Worm (Caenorhabditis elegans) whole organism, L4 larva: ENCODE results near the gene M70.2.
"Not testable (repeated sequence)": the region's sequence is repeated elsewhere in the genome, so short reads cannot be mapped to it uniquely, and the experiment has no call there.

ENCODE experiments used
- F44E2.7 ChIP-seq: fragments of 200-800 bp; sonication (Bioruptor generic); IDR thresholded peaks from 2 replicates; pipeline ENCODE4 v2.1.2; 2022; ENCODE audit warnings: missing genetic modification characterization, missing compliant biosample characterization
- Y48G9A.11 ChIP-seq: fragments of 200-800 bp; sonication (Bioruptor generic); IDR thresholded peaks from 2 replicates; pipeline ENCODE4 v1.3.6; 2022; ENCODE audit warnings: missing genetic modification reagents, missing genetic modification characterization, missing compliant biosample characterization
- aha-1 ChIP-seq: fragments of 150-350 bp; peaks from one replicate; lab custom pipeline; 2014; ENCODE audit warnings: missing biosample characterization, missing genetic modification characterization
- aly-2 ChIP-seq: sonication (generic microtip); optimal IDR thresholded peaks from 2 replicates; lab custom pipeline; 2018; ENCODE audit warnings: missing biosample characterization, missing genetic modification characterization
- ceh-82 ChIP-seq: sonication (generic microtip); optimal IDR thresholded peaks from 2 replicates; lab custom pipeline; 2017; ENCODE audit warnings: missing biosample characterization, missing genetic modification characterization
- ctbp-1 ChIP-seq: fragments of 200-800 bp; sonication (Bioruptor generic); IDR thresholded peaks from 2 replicates; pipeline ENCODE4 v1.3.6; 2022; ENCODE audit warnings: missing genetic modification reagents, missing genetic modification characterization, missing compliant biosample characterization
- daf-16 ChIP-seq, 3 experiments: sonication (generic microtip); optimal IDR thresholded peaks; 2 replicates each; lab custom pipeline; 2016 to 2017; ENCODE audit warnings: missing genetic modification characterization in 3 of 3, missing genetic modification reagents in 3 of 3, mild to moderate bottlenecking in 2 of 3, missing compliant biosample characterization in 2 of 3, missing biosample characterization in 1 of 3, moderate library complexity in 1 of 3
- dpl-1 ChIP-seq: fragments of 150-350 bp; optimal IDR thresholded peaks from 2 replicates; lab custom pipeline; 2014; ENCODE audit warnings: missing biosample characterization, missing genetic modification reagents, missing genetic modification characterization
- duxl-1 ChIP-seq: sonication (generic microtip); optimal IDR thresholded peaks from 2 replicates; lab custom pipeline; 2016; ENCODE audit warnings: mild to moderate bottlenecking, missing genetic modification characterization, moderate library complexity, missing compliant biosample characterization; ENCODE audit not compliant: poor library complexity
- egl-43 ChIP-seq: fragments of 200-800 bp; sonication (Bioruptor generic); IDR thresholded peaks from 2 replicates; pipeline ENCODE4 v1.3.6; 2022; ENCODE audit warnings: missing genetic modification reagents, missing genetic modification characterization, missing compliant biosample characterization
- hif-1 ChIP-seq, 2 experiments: sonication (generic microtip); optimal IDR thresholded peaks; 2 replicates each; lab custom pipeline; 2016 to 2017; ENCODE audit warnings: missing compliant biosample characterization in 2 of 2, missing genetic modification characterization in 2 of 2, missing genetic modification reagents in 2 of 2, missing genotype in 2 of 2, mild to moderate bottlenecking in 1 of 2
- hlh-11 ChIP-seq: fragments of 200-800 bp; sonication (Bioruptor generic); optimal IDR thresholded peaks from 2 replicates; lab custom pipeline; 2018; ENCODE audit warnings: mild to moderate bottlenecking, missing genetic modification characterization, missing compliant biosample characterization
- hlh-30 ChIP-seq: sonication (generic microtip); optimal IDR thresholded peaks from 2 replicates; lab custom pipeline; 2017; ENCODE audit warnings: antibody characterized with exemption, mild to moderate bottlenecking, missing genetic modification characterization, missing compliant biosample characterization; ENCODE audit not compliant: insufficient read depth
- lin-38 ChIP-seq: fragments of 200-800 bp; sonication (Bioruptor generic); IDR thresholded peaks from 2 replicates; pipeline ENCODE4 v1.3.6; 2022; ENCODE audit warnings: missing genetic modification reagents, missing genetic modification characterization, missing compliant biosample characterization
- lsy-2 ChIP-seq, 2 experiments: fragments of 150-350 bp in 1 of 2; sonication (generic microtip) in 1 of 2; optimal IDR thresholded peaks; 2 replicates each; lab custom pipeline; 2014 to 2017; ENCODE audit warnings: missing biosample characterization in 2 of 2, missing genetic modification characterization in 2 of 2
- mdt-29 ChIP-seq: fragments of 200-800 bp; sonication (Bioruptor generic); IDR thresholded peaks from 2 replicates; pipeline ENCODE4 v1.3.6; 2022; ENCODE audit warnings: missing genetic modification reagents, missing genetic modification characterization, missing compliant biosample characterization
- nhr-102 ChIP-seq: sonication (generic microtip); optimal IDR thresholded peaks from 2 replicates; lab custom pipeline; 2016; ENCODE audit warnings: mild to moderate bottlenecking, missing genetic modification characterization, moderate library complexity, missing compliant biosample characterization
- nhr-28 ChIP-seq: fragments of 150-350 bp; optimal IDR thresholded peaks from 2 replicates; lab custom pipeline; 2014; ENCODE audit warnings: missing biosample characterization, missing genetic modification characterization
- nhr-48 ChIP-seq: sonication (generic microtip); optimal IDR thresholded peaks from 2 replicates; lab custom pipeline; 2016; ENCODE audit warnings: mild to moderate bottlenecking, missing genetic modification characterization, missing compliant biosample characterization
- pqm-1 ChIP-seq: sonication (generic microtip); optimal IDR thresholded peaks from 2 replicates; lab custom pipeline; 2017; ENCODE audit warnings: missing biosample characterization, missing genetic modification characterization
- sdz-12 ChIP-seq: fragments of 200-800 bp; sonication (Bioruptor generic); optimal IDR thresholded peaks from 2 replicates; lab custom pipeline; 2018; ENCODE audit warnings: mild to moderate bottlenecking, missing genetic modification characterization, missing compliant biosample characterization
- set-16 ChIP-seq: fragments of 200-800 bp; sonication (Bioruptor generic); IDR thresholded peaks from 2 replicates; pipeline ENCODE4 v1.3.6; 2022; ENCODE audit warnings: missing genetic modification reagents, missing genetic modification characterization, missing compliant biosample characterization
- tra-1 ChIP-seq: fragments of 200-800 bp; sonication (Bioruptor generic); IDR thresholded peaks from 2 replicates; pipeline ENCODE4 v1.3.6; 2022; ENCODE audit warnings: missing genetic modification reagents, missing genetic modification characterization, missing compliant biosample characterization
- unc-62 ChIP-seq, 3 experiments: fragments of 150-350 bp in 1 of 3; sonication (generic microtip); optimal IDR thresholded peaks in 2 of 3; peaks in 1 of 3; 1 replicate in 1 of 3; 2 replicates in 2 of 3; lab custom pipeline; 2014 to 2017; ENCODE audit warnings: missing biosample characterization in 3 of 3, missing genetic modification characterization in 3 of 3, missing genetic modification reagents in 3 of 3, missing genotype in 1 of 3

Gene M70.2

ce11 chrIV:2220147-2220546 lies 22.7 kb upstream of the M70.2 start (continued):
- TF ChIP-seq hif-1 (tag; optimal IDR thresholded peaks at IDR 0.05; lab: Kevin White, UChicago), result peak in 1 of 2 experiments; percentile 15
- peak in 1 of 2 experiments; percentile 67 for TF ChIP-seq lsy-2 (tag; optimal IDR thresholded peaks at IDR 0.05; lab: Kevin White, UChicago)

- TF ChIP-seq mdt-29 (GFP tag; lab: Robert Waterston, UW), result no peak
These were observed 21.9 kb upstream of the M70.2 start for ce11 chrIV:2220896-2221295.

- TF ChIP-seq nhr-48 (tag; lab: Kevin White, UChicago) (no peak), pqm-1 (tag; lab: Kevin White, UChicago) (peak; percentile 11), aha-1 (tag; lab: Kevin White, UChicago) (no peak), daf-16 (GFP tag; optimal IDR thresholded peaks at IDR 0.05; lab: Kevin White, UChicago) (no peak), daf-16 (tag; optimal IDR thresholded peaks at IDR 0.05; lab: Kevin White, UChicago) (peak; percentile 42), nhr-28 (peak; percentile 41), hlh-11 (tag; lab: Kevin White, UChicago) (peak; percentile 5), hlh-30 (tag; lab: Kevin White, UChicago) (peak; percentile 54)
These were observed 21.5 kb upstream of the M70.2 start for ce11 chrIV:2221350-2221749.

ce11 chrIV:2222528-2222927 lies 20.3 kb upstream of the M70.2 start, which contains the start of gene fnip-2:
Gene fnip-2 (plus strand): TSS chrIV:2222828.
- TF ChIP-seq dpl-1 (GFP tag; lab: Kevin White, UChicago), result no peak
- TF ChIP-seq aha-1 (tag; lab: Kevin White, UChicago), result peak; percentile 65
- TF ChIP-seq, all 104 proteins: peak for 1

ce11 chrIV:2223144-2223543 lies 19.7 kb upstream of the M70.2 start:
- TF ChIP-seq ctbp-1 (no peak), lin-38 (GFP tag; lab: Robert Waterston, UW) (peak; percentile 33; the same call in 1 of the 2 replicates)

- TF ChIP-seq egl-43 (GFP tag; lab: Robert Waterston, UW) (0 out of 2 replicates have a peak, but pooled peaks have one; percentile 54), ceh-82 (tag; lab: Kevin White, UChicago) (no peak), set-16 (GFP tag; lab: Robert Waterston, UW) (peak; percentile 23; the same call in 1 of the 2 replicates), sdz-12 (GFP tag; lab: Kevin White, UChicago) (peak; percentile 48), tra-1 (GFP tag; lab: Robert Waterston, UW) (no peak)
- TF ChIP-seq, all 104 proteins: peak for 3
These were observed 19.2 kb upstream of the M70.2 start for ce11 chrIV:2223685-2224084.

ce11 chrIV:2228678-2229077 lies 14.2 kb upstream of the M70.2 start:
- TF ChIP-seq Y48G9A.11 (GFP tag; lab: Robert Waterston, UW), result no peak
- no peak for TF ChIP-seq nhr-102
- TF ChIP-seq aly-2 (tag; lab: Kevin White, UChicago), result no peak
- TF ChIP-seq F44E2.7 (GFP tag; lab: Robert Waterston, UW), result no peak
- TF ChIP-seq duxl-1 (tag; lab: Kevin White, UChicago), result no peak

- TF ChIP-seq unc-62 (GFP tag; optimal IDR thresholded peaks at IDR 0.05 in 1 of 2; lab: Kevin White, UChicago), result peak in 1 of 2 experiments; percentile 52
- not testable (repeated sequence) for TF ChIP-seq unc-62 (tag; optimal IDR thresholded peaks at IDR 0.05; lab: Kevin White, UChicago)
These were observed 9.6 kb upstream of the M70.2 start for ce11 chrIV:2233222-2233621.
